Worm (Caenorhabditis elegans) whole organism, L3 larva: ENCODE measurements around the gene col-14.

Experiments used
- R02D3.7 ChIP-seq: fragments of 150-350 bp; optimal IDR thresholded peaks from 2 replicates; lab custom pipeline; 2014; ENCODE audit warnings: missing biosample characterization, missing genetic modification characterization
- ama-1 ChIP-seq: fragments of 150-350 bp; optimal IDR thresholded peaks from 2 replicates; lab custom pipeline; 2018
- ceh-16 ChIP-seq: sonication (generic microtip); optimal IDR thresholded peaks from 2 replicates; lab custom pipeline; 2017; ENCODE audit warnings: missing biosample characterization, missing genetic modification characterization
- ceh-28 ChIP-seq: fragments of 150-350 bp; optimal IDR thresholded peaks from 2 replicates; lab custom pipeline; 2014; ENCODE audit warnings: missing biosample characterization, missing genetic modification reagents, missing genetic modification characterization
- ceh-9 ChIP-seq: sonication (generic microtip); optimal IDR thresholded peaks from 2 replicates; lab custom pipeline; 2018; ENCODE audit warnings: missing biosample characterization, missing genetic modification characterization
- daf-12 ChIP-seq: fragments of 150-350 bp; optimal IDR thresholded peaks from 2 replicates; lab custom pipeline; 2014; ENCODE audit warnings: missing biosample characterization, missing genetic modification reagents, missing genetic modification characterization
- egl-27 ChIP-seq: sonication (generic microtip); optimal IDR thresholded peaks from 4 replicates; lab custom pipeline; 2017; ENCODE audit warnings: missing biosample characterization, missing genetic modification reagents, missing genetic modification characterization
- elt-2 ChIP-seq: sonication (generic microtip); optimal IDR thresholded peaks from 2 replicates; lab custom pipeline; 2016; ENCODE audit warnings: missing genetic modification reagents, mild to moderate bottlenecking, missing genetic modification characterization, missing compliant biosample characterization
- elt-3 ChIP-seq, 3 experiments: fragments of 150-350 bp in 1 of 3; sonication (generic microtip) in 2 of 3; optimal IDR thresholded peaks; 2 replicates in 2 of 3; 4 replicates in 1 of 3; lab custom pipeline; 2014 to 2017; ENCODE audit warnings: missing biosample characterization in 3 of 3, missing genetic modification characterization in 3 of 3
- eor-1 ChIP-seq, 2 experiments: fragments of 150-350 bp; optimal IDR thresholded peaks; 2 replicates each; lab custom pipeline; 2014 to 2018; ENCODE audit warnings: missing biosample characterization in 2 of 2, missing genetic modification characterization in 2 of 2
- fkh-10 ChIP-seq: sonication (generic microtip); optimal IDR thresholded peaks from 2 replicates; lab custom pipeline; 2017; ENCODE audit warnings: missing biosample characterization, missing genetic modification reagents, missing genetic modification characterization
- fos-1 ChIP-seq: fragments of 150-350 bp; optimal IDR thresholded peaks from 2 replicates; lab custom pipeline; 2014; ENCODE audit warnings: missing biosample characterization, missing genetic modification characterization
- hmg-11 ChIP-seq: sonication (generic microtip); optimal IDR thresholded peaks from 2 replicates; lab custom pipeline; 2016; ENCODE audit warnings: missing genetic modification characterization, missing compliant biosample characterization
- lin-15B ChIP-seq: fragments of 150-350 bp; optimal IDR thresholded peaks from 2 replicates; lab custom pipeline; 2014; ENCODE audit warnings: missing biosample characterization, missing genetic modification characterization
- lin-39 ChIP-seq: fragments of 150-350 bp; optimal IDR thresholded peaks from 2 replicates; lab custom pipeline; 2018; ENCODE audit warnings: missing biosample characterization, missing genetic modification reagents, missing genetic modification characterization
- lsy-12 ChIP-seq: sonication (generic microtip); optimal IDR thresholded peaks from 2 replicates; lab custom pipeline; 2016; ENCODE audit warnings: mild to moderate bottlenecking, missing genetic modification characterization, missing compliant biosample characterization
- mdl-1 ChIP-seq: fragments of 150-350 bp; optimal IDR thresholded peaks from 2 replicates; lab custom pipeline; 2014; ENCODE audit warnings: missing biosample characterization, missing genetic modification characterization
- mml-1 ChIP-seq: fragments of 150-350 bp; sonication (generic microtip); optimal IDR thresholded peaks from 3 replicates; lab custom pipeline; 2014; ENCODE audit warnings: missing biosample characterization, missing genetic modification characterization
- nfya-1 ChIP-seq: sonication (generic microtip); optimal IDR thresholded peaks from 2 replicates; lab custom pipeline; 2017; ENCODE audit warnings: missing genetic modification characterization, mild to moderate bottlenecking, missing compliant biosample characterization, antibody characterized with exemption, moderate library complexity; ENCODE audit not compliant: insufficient read depth
- nhr-11 ChIP-seq: fragments of 150-350 bp; optimal IDR thresholded peaks from 2 replicates; lab custom pipeline; 2014; ENCODE audit warnings: missing biosample characterization, missing genetic modification characterization
- nhr-23 ChIP-seq: fragments of 150-350 bp; optimal IDR thresholded peaks from 2 replicates; lab custom pipeline; 2014; ENCODE audit warnings: missing biosample characterization, missing genetic modification reagents, missing genetic modification characterization
- nhr-237 ChIP-seq: fragments of 150-350 bp; optimal IDR thresholded peaks from 2 replicates; lab custom pipeline; 2014; ENCODE audit warnings: missing biosample characterization, missing genetic modification characterization
- nhr-25 ChIP-seq: sonication (generic microtip); optimal IDR thresholded peaks from 2 replicates; lab custom pipeline; 2017; ENCODE audit warnings: missing biosample characterization, missing genetic modification characterization
- nhr-28 ChIP-seq: fragments of 150-350 bp; optimal IDR thresholded peaks from 2 replicates; lab custom pipeline; 2014; ENCODE audit warnings: missing biosample characterization, missing genetic modification characterization
- nhr-67 ChIP-seq: fragments of 150-350 bp; optimal IDR thresholded peaks from 2 replicates; lab custom pipeline; 2014; ENCODE audit warnings: missing biosample characterization, missing genetic modification characterization
- nhr-76 ChIP-seq: fragments of 150-350 bp; sonication (generic microtip); optimal IDR thresholded peaks from 5 replicates; lab custom pipeline; 2014; ENCODE audit warnings: missing biosample characterization, missing genetic modification characterization
- pha-4 ChIP-seq: fragments of 150-350 bp; optimal IDR thresholded peaks from 2 replicates; lab custom pipeline; 2014; ENCODE audit warnings: missing biosample characterization, missing genetic modification reagents, missing genetic modification characterization
- pqm-1 ChIP-seq: fragments of 150-350 bp; optimal IDR thresholded peaks from 2 replicates; lab custom pipeline; 2017; ENCODE audit warnings: missing biosample characterization, missing genetic modification characterization, inconsistent platforms
- sea-2 ChIP-seq: fragments of 150-350 bp; sonication (generic microtip); optimal IDR thresholded peaks from 4 replicates; lab custom pipeline; 2014; ENCODE audit warnings: missing biosample characterization, missing genetic modification reagents, missing genetic modification characterization
- skn-1 ChIP-seq: fragments of 150-350 bp; optimal IDR thresholded peaks from 2 replicates; lab custom pipeline; 2014; ENCODE audit warnings: missing biosample characterization, missing genetic modification characterization
- snpc-4 ChIP-seq: fragments of 150-350 bp; optimal IDR thresholded peaks from 2 replicates; lab custom pipeline; 2014; ENCODE audit warnings: missing biosample characterization, missing genetic modification characterization
- unc-39 ChIP-seq: sonication (generic microtip); optimal IDR thresholded peaks from 4 replicates; lab custom pipeline; 2017; ENCODE audit warnings: missing biosample characterization, missing genetic modification characterization
- unc-62 ChIP-seq: fragments of 150-350 bp; sonication (generic microtip); optimal IDR thresholded peaks from 4 replicates; lab custom pipeline; 2014; ENCODE audit warnings: missing biosample characterization, missing genetic modification reagents, missing genetic modification characterization
- zag-1 ChIP-seq: fragments of 150-350 bp; optimal IDR thresholded peaks from 2 replicates; lab custom pipeline; 2014; ENCODE audit warnings: missing biosample characterization, missing genetic modification characterization
- ztf-4 ChIP-seq: fragments of 150-350 bp; optimal IDR thresholded peaks from 2 replicates; lab custom pipeline; 2014; ENCODE audit warnings: missing biosample characterization, missing genetic modification characterization

col-14 gene

DNA sequence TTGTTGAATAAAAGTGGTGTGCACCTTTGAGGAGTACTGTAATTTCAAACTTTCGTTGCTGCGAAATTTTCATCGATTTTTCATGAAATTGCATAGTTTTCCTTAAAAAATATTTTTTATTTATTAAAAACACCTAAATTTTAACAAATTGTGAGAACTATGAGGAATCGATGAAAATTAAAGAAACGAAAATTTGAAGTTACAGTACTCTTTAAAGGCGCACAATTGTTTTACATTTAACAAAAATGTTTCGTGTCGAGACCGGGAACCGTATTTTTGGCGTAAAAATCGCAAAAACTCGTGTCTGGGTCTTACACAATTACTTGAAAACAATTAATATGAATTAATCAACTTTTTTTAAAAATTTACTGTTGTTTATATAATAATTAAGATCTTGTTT is 17.0 kb downstream of the col-14 start, which contains the start of gene rdl-1:
Gene rdl-1 (minus strand): TSS at position 101 of the 400 bp plus-strand sequence.
- TF ChIP-seq eor-1 (tag; optimal IDR thresholded peaks at IDR 0.05; lab: Kevin White, UChicago) (no peak), unc-62 (GFP tag; lab: Kevin White, UChicago) (no peak), ztf-4 (tag; lab: Kevin White, UChicago) (no peak), lsy-12 (tag; lab: Kevin White, UChicago) (no peak), ceh-9 (tag; lab: Kevin White, UChicago) (no peak), nhr-237 (no peak), nhr-25 (tag; lab: Kevin White, UChicago) (no peak), mdl-1 (tag; lab: Kevin White, UChicago) (no peak), zag-1 (tag; lab: Kevin White, UChicago) (no peak), elt-2 (tag; lab: Kevin White, UChicago) (no peak), fkh-10 (no peak), ceh-28 (tag; lab: Kevin White, UChicago) (no peak), unc-39 (tag; lab: Kevin White, UChicago) (no peak), pqm-1 (tag; lab: Kevin White, UChicago) (no peak), nhr-28 (no peak), lin-39 (tag; lab: Kevin White, UChicago) (no peak), daf-12 (tag; lab: Kevin White, UChicago) (no peak), nhr-11 (tag; lab: Kevin White, UChicago) (no peak), nfya-1 (tag; lab: Kevin White, UChicago) (no peak)

DNA sequence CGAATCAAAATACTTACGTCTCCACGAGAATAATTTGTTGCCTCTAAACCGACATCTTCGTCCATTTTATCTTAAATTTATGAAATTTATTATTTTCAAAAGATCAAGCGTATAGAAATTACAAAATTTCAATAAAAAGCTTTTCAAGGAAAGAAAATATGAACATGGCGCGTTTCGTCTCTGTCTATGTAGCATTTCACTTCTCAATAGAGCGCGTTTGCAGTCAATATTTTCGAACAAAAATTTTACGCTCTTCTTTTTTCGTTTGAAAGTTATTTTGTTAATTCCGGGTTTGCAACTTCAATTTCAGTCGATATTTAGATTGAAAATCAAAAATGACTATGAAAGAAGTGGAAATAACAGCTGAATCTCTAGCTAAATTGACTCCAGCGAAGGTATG is 21.0 kb downstream of the col-14 start, which contains the start of the genes hcf-1 and swd-2.2:
Gene hcf-1 (minus strand): TSS at position 70 of the 400 bp plus-strand sequence.
Gene swd-2.2 (plus strand): TSS at position 206 of the 400 bp plus-strand sequence.
- peak; percentile 28 for TF ChIP-seq nhr-23 (tag; lab: Kevin White, UChicago)
- TF ChIP-seq lin-15B (tag; lab: Kevin White, UChicago), result peak; percentile 75
- TF ChIP-seq pqm-1 (tag; lab: Kevin White, UChicago), result no peak
- TF ChIP-seq elt-2 (tag; lab: Kevin White, UChicago), result peak; percentile 3
- TF ChIP-seq pha-4, result peak; percentile 72
- TF ChIP-seq nhr-76 (tag; lab: Kevin White, UChicago), result no peak
- peak; percentile 13 for TF ChIP-seq snpc-4 (tag; lab: Kevin White, UChicago)
- TF ChIP-seq skn-1, result no peak
- TF ChIP-seq R02D3.7, result peak; percentile 5

DNA sequence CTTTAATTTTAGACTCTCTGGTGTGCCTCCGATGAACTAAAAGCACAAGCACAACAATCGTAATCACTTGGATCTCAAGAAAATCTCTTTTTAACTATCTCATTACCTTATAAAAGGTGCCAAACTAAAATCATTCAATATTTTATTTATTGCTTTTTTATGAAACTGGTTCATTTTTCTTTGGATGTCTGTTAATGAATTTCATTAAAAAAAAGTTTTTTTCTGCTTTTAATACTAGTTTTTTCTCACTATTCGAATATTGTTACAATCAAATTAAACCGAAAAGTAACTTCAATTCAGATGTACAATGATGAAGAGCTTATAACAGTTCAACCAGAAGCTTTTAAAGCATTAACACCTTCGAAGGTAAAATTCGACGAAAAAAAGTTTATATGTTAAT is 22.5 kb downstream of the col-14 start, which contains the start of gene swd-2.1:
Gene swd-2.1 (plus strand): TSS at position 301 of the 400 bp plus-strand sequence.
- TF ChIP-seq lin-15B (tag; lab: Kevin White, UChicago), result no peak
- TF ChIP-seq, all 47 proteins: peak for 0

DNA sequence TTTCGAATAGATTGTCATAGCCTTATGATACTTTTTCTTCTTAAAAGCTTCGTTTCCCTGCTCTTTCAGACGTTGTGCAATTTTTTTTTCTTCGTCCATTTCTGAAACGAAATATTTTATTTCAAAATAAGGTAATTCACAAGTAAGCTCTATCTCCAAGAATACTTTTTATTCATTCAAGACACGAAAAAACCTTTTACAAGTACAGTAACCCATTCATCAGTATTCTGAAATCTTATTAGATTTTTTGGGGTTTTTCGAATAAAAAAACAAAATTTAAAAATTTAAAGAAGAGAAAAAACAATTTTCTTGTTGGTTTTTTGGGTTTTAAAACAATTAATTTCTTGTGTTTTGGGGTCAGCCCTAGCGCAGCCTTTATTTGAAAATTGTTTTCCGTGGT is 25.7 kb downstream of the col-14 start, which contains the start of gene rpap-3:
Gene rpap-3 (minus strand): TSS at position 101 of the 400 bp plus-strand sequence.
- no peak for TF ChIP-seq sea-2 (GFP tag; lab: Kevin White, UChicago)
- TF ChIP-seq lsy-12 (tag; lab: Kevin White, UChicago), result no peak
- TF ChIP-seq pqm-1 (tag; lab: Kevin White, UChicago), result no peak
- TF ChIP-seq eor-1 (tag; optimal IDR thresholded peaks at IDR 0.05; lab: Kevin White, UChicago), result no peak
- no peak for TF ChIP-seq nhr-28
- TF ChIP-seq hmg-11, result no peak
- no peak for TF ChIP-seq elt-3 (tag; optimal IDR thresholded peaks at IDR 0.05; lab: Kevin White, UChicago)
- no peak for TF ChIP-seq egl-27 (tag; lab: Kevin White, UChicago)
- no peak for TF ChIP-seq nhr-76 (tag; lab: Kevin White, UChicago)
- no peak for TF ChIP-seq ztf-4 (tag; lab: Kevin White, UChicago)
- TF ChIP-seq nhr-11 (tag; lab: Kevin White, UChicago), result no peak
- no peak for TF ChIP-seq ceh-16 (tag; lab: Kevin White, UChicago)
- no peak for TF ChIP-seq R02D3.7
- no peak for TF ChIP-seq mml-1 (tag; lab: Kevin White, UChicago)
- TF ChIP-seq ceh-28 (tag; lab: Kevin White, UChicago), result no peak
- no peak for TF ChIP-seq mdl-1 (tag; lab: Kevin White, UChicago)
- no peak for TF ChIP-seq zag-1 (tag; lab: Kevin White, UChicago)
- no peak for TF ChIP-seq skn-1
- no peak for TF ChIP-seq nhr-237

DNA sequence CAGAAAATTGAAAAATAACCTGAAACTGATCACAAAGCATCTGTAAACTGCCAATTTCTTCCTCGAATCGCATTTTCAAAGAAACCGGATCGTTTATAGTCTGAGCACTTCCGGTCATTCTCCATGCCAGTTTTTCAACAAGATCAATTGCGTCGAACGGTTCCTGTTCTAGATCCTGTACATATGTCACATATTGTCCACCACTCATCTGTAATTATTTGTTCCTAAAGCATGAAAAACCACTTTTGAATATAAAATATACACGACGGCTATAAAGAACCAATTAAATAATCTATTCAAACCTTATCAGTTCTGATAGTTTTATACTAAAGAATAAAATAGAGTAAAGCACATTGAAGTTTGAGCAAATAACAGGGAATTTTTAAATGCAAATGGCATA is 29.1 kb downstream of the col-14 start, which contains the start of gene sec-10:
Gene sec-10 (minus strand): TSS at position 208 of the 400 bp plus-strand sequence.
- TF ChIP-seq nhr-67 (tag; lab: Kevin White, UChicago), result no peak
- TF ChIP-seq lin-15B (tag; lab: Kevin White, UChicago), result no peak
- TF ChIP-seq ceh-9 (tag; lab: Kevin White, UChicago), result no peak
- no peak for TF ChIP-seq daf-12 (tag; lab: Kevin White, UChicago)
- TF ChIP-seq pha-4, result peak; percentile 18
- no peak for TF ChIP-seq nhr-23 (tag; lab: Kevin White, UChicago)
- TF ChIP-seq lsy-12 (tag; lab: Kevin White, UChicago), result no peak
- TF ChIP-seq eor-1 (tag; optimal IDR thresholded peaks at IDR 0.05; lab: Kevin White, UChicago), result no peak
- peak; percentile 40 for TF ChIP-seq elt-2 (tag; lab: Kevin White, UChicago)
- TF ChIP-seq fos-1 (tag; lab: Kevin White, UChicago), result no peak
- no peak for TF ChIP-seq ama-1
